Worm (Caenorhabditis elegans): Measurements from ENCODE around the gene rnh-2.

rnh-2 gene

ce11 chrII:8566039-8566438, 49.1 kb downstream of the rnh-2 start, which contains the start of gene stc-1 (continued):
- TF ChIP-seq cey-2 (tag; optimal IDR thresholded peaks at IDR 0.05; ENCODE audit: borderline replicate concordance, insufficient read depth) (no peak), dpl-1 (GFP tag; optimal IDR thresholded peaks at IDR 0.05) (peak; percentile 70)

- no peak for TF ChIP-seq lin-13 (GFP tag; optimal IDR thresholded peaks at IDR 0.05)
- peak; percentile 99 for TF ChIP-seq php-3 (GFP tag; IDR thresholded peaks at IDR 0.05)
- TF ChIP-seq lsy-2 (tag; optimal IDR thresholded peaks at IDR 0.05): peak in 1 of 2 experiments; percentile 35
- peak; percentile 68 for TF ChIP-seq mep-1 (tag; optimal IDR thresholded peaks at IDR 0.05)
- no peak for TF ChIP-seq daf-8 (GFP tag; IDR thresholded peaks at IDR 0.05)
- TF ChIP-seq set-16 (GFP tag; IDR thresholded peaks at IDR 0.05): no peak
- TF ChIP-seq ama-1 (optimal IDR thresholded peaks at IDR 0.05): peak; percentile 25
- TF ChIP-seq egl-27 (tag; optimal IDR thresholded peaks at IDR 0.05): no peak
- no peak for TF ChIP-seq nhr-76 (tag; optimal IDR thresholded peaks at IDR 0.05)
- TF ChIP-seq zip-11 (GFP tag; IDR thresholded peaks at IDR 0.05): no peak
- TF ChIP-seq jun-1 (tag; optimal IDR thresholded peaks at IDR 0.05): peak; percentile 67
- no peak for TF ChIP-seq hmg-1.1 (GFP tag; IDR thresholded peaks at IDR 0.05)
- no peak for TF ChIP-seq madf-5 (GFP tag; IDR thresholded peaks at IDR 0.05)
- TF ChIP-seq Y105C5A.15 (GFP tag; IDR thresholded peaks at IDR 0.05): no peak
- TF ChIP-seq daf-16 (GFP tag; optimal IDR thresholded peaks at IDR 0.05): peak in 1 of 2 experiments; percentile 14
- peak; percentile 84 for TF ChIP-seq daf-16 (tag; optimal IDR thresholded peaks at IDR 0.05)
- TF ChIP-seq saeg-2 (GFP tag; IDR thresholded peaks at IDR 0.05): no peak
- no peak for TF ChIP-seq ces-1 (GFP tag; optimal IDR thresholded peaks at IDR 0.05)
- no peak for TF ChIP-seq R02D3.7 (tag; optimal IDR thresholded peaks at IDR 0.05)
- no peak for TF ChIP-seq lir-3 (tag; optimal IDR thresholded peaks at IDR 0.05)
- TF ChIP-seq T20F7.1 (GFP tag; optimal IDR thresholded peaks at IDR 0.05): peak; percentile 48
- no peak for TF ChIP-seq zip-2 (tag; optimal IDR thresholded peaks at IDR 0.05)
- TF ChIP-seq hlh-11 (tag; optimal IDR thresholded peaks at IDR 0.05): peak; percentile 82
- no peak for TF ChIP-seq lin-39 (tag; optimal IDR thresholded peaks at IDR 0.05)
- TF ChIP-seq nhr-28 (tag; optimal IDR thresholded peaks at IDR 0.05): peak; percentile 95
- no peak for TF ChIP-seq unc-62 (GFP tag; optimal IDR thresholded peaks at IDR 0.05 in 1 of 2)
- no peak for TF ChIP-seq unc-62 (tag; optimal IDR thresholded peaks at IDR 0.05)
- no peak for TF ChIP-seq zag-1 (tag; optimal IDR thresholded peaks at IDR 0.05)
- no peak for TF ChIP-seq nhr-11 (tag; optimal IDR thresholded peaks at IDR 0.05)
- TF ChIP-seq nhr-48 (tag; optimal IDR thresholded peaks at IDR 0.05): peak; percentile 30
- TF ChIP-seq dmd-9 (GFP tag; IDR thresholded peaks at IDR 0.05): no peak
- TF ChIP-seq D1046.2 (GFP tag; IDR thresholded peaks at IDR 0.05): no peak
- no peak for TF ChIP-seq ceh-28 (tag; optimal IDR thresholded peaks at IDR 0.05)
- no peak for TF ChIP-seq mxl-2 (GFP tag; conservative IDR thresholded peaks at IDR 0.05)
- TF ChIP-seq unc-130 (GFP tag; optimal IDR thresholded peaks at IDR 0.05): no peak
- no peak for TF ChIP-seq aly-2 (tag; optimal IDR thresholded peaks at IDR 0.05)
- peak; percentile 16 for TF ChIP-seq lin-38 (GFP tag; IDR thresholded peaks at IDR 0.05)
- TF ChIP-seq nhr-25 (tag; optimal IDR thresholded peaks at IDR 0.05; ENCODE audit: borderline replicate concordance, insufficient read depth): no peak
- no peak for TF ChIP-seq F37D6.2 (tag; optimal IDR thresholded peaks at IDR 0.05)
- no peak for TF ChIP-seq lim-7 (GFP tag; IDR thresholded peaks at IDR 0.05)
- TF ChIP-seq arid-1 (GFP tag; conservative IDR thresholded peaks at IDR 0.05): no peak
- TF ChIP-seq zfp-3 (GFP tag; conservative IDR thresholded peaks at IDR 0.05): no peak
- no peak for TF ChIP-seq ceh-82 (tag; optimal IDR thresholded peaks at IDR 0.05)
- no peak for TF ChIP-seq daf-12 (tag; optimal IDR thresholded peaks at IDR 0.05)
- TF ChIP-seq nhr-102 (tag; optimal IDR thresholded peaks at IDR 0.05): peak; percentile 3
- TF ChIP-seq dmd-6 (GFP tag; IDR thresholded peaks at IDR 0.05): peak; percentile 92
- TF ChIP-seq mdl-1 (tag; optimal IDR thresholded peaks at IDR 0.05): no peak
- peak; percentile 75; the same call in 1 of the 2 replicates for TF ChIP-seq tra-1 (GFP tag; IDR thresholded peaks at IDR 0.05)
- TF ChIP-seq F44E2.7 (GFP tag; IDR thresholded peaks at IDR 0.05): no peak
Measured at ce11 chrII:8566806-8567266, 49.9 kb downstream of the rnh-2 start, which contains the start of gene F54C9.3. TSS of gene F54C9.3 (minus strand) at chrII:8566856.
